Worm (Caenorhabditis elegans) whole organism, early embryonic: Measurements from ENCODE around the gene C01B10.7.

ENCODE experiments used
- B0310.2 ChIP-seq: sonication (generic microtip); optimal IDR thresholded peaks from 2 replicates; lab custom pipeline; 2016; ENCODE audit warnings: mild to moderate bottlenecking, missing genetic modification characterization, missing compliant biosample characterization
- F13C5.2 ChIP-seq: sonication (generic microtip); optimal IDR thresholded peaks from 2 replicates; lab custom pipeline; 2017; ENCODE audit warnings: mild to moderate bottlenecking, missing genetic modification characterization, inconsistent platforms, missing compliant biosample characterization
- ama-1 ChIP-seq: fragments of 150-350 bp; optimal IDR thresholded peaks from 2 replicates; lab custom pipeline; 2014
- ceh-36 ChIP-seq: sonication (generic microtip); optimal IDR thresholded peaks from 2 replicates; lab custom pipeline; 2016; ENCODE audit warnings: missing genetic modification characterization, inconsistent platforms, missing compliant biosample characterization
- ets-7 ChIP-seq: sonication (generic microtip); optimal IDR thresholded peaks from 2 replicates; lab custom pipeline; 2016; ENCODE audit warnings: missing genotype, missing genetic modification characterization, missing compliant biosample characterization
- flt-1 ChIP-seq: fragments of 200-800 bp; sonication (Bioruptor generic); IDR thresholded peaks from 2 replicates; pipeline ENCODE4 v1.3.6; 2022; ENCODE audit warnings: missing genetic modification characterization, missing compliant biosample characterization
- hmbx-1 ChIP-seq: sonication (generic microtip); optimal IDR thresholded peaks from 2 replicates; lab custom pipeline; 2016; ENCODE audit warnings: mild to moderate bottlenecking, missing genetic modification characterization, missing compliant biosample characterization
- pes-1 ChIP-seq: fragments of 200-800 bp; sonication (Bioruptor generic); IDR thresholded peaks from 2 replicates; pipeline ENCODE4 v1.3.6; 2022; ENCODE audit warnings: missing genetic modification reagents, missing genetic modification characterization, missing compliant biosample characterization
- scrt-1 ChIP-seq: fragments of 200-800 bp; sonication (Bioruptor generic); IDR thresholded peaks from 2 replicates; pipeline ENCODE4 v1.3.6; 2022; ENCODE audit warnings: missing genetic modification characterization, missing compliant biosample characterization
- tbx-11 ChIP-seq: fragments of 200-800 bp; sonication (Bioruptor generic); IDR thresholded peaks from 2 replicates; pipeline ENCODE4 v1.3.6; 2022; ENCODE audit warnings: missing genetic modification characterization, missing compliant biosample characterization
- tbx-37 ChIP-seq: fragments of 200-800 bp; sonication (Bioruptor generic); conservative IDR thresholded peaks from 2 replicates; pipeline ENCODE4 v1.3.6; 2022; ENCODE audit warnings: missing genetic modification reagents, missing genetic modification characterization, missing compliant biosample characterization
- tra-4 ChIP-seq: sonication (generic microtip); optimal IDR thresholded peaks from 2 replicates; lab custom pipeline; 2017; ENCODE audit warnings: missing genetic modification characterization, missing compliant biosample characterization

DNA sequence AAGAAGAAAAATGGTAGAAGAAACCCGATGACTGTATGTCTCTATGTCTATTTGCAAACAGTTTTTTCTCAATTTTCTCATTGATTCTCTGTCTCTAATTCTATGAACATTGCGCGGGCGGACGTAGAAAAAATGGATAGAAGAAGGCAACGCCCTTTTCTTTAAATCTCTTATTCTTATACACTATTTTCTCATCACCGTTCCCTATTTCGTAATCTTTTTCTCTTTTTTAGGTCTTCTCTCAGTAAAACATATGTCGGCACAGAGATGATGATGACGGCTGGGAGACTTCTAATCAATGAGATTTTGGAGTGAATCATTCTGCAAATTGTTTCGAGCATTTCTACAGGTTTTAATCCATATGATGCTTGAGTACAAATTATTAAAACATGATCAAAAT lies 16.2 kb upstream of the C01B10.7 start:
- TF ChIP-seq ama-1 (lab: Kevin White, UChicago), result no peak
- TF ChIP-seq tra-4, result no peak
- TF ChIP-seq pes-1, result no peak
- no peak for TF ChIP-seq hmbx-1 (tag; lab: Kevin White, UChicago)
- TF ChIP-seq tbx-11 (GFP tag; lab: Robert Waterston, UW), result no peak
- no peak for TF ChIP-seq ceh-36
- TF ChIP-seq flt-1 (GFP tag; lab: Robert Waterston, UW), result no peak
- TF ChIP-seq tbx-37 (GFP tag; lab: Robert Waterston, UW), result no peak
- no peak for TF ChIP-seq F13C5.2 (tag; lab: Kevin White, UChicago)
- no peak for TF ChIP-seq ets-7 (tag; lab: Kevin White, UChicago)
- TF ChIP-seq scrt-1 (GFP tag; lab: Robert Waterston, UW), result no peak
- TF ChIP-seq B0310.2 (tag; lab: Kevin White, UChicago), result no peak
